Fruit fly (Drosophila melanogaster): ENCODE data around the gene CG17272.

The CG17272 gene

dm6 chr3R:20821815-20822375 is 2.1 kb downstream of the CG17272 start, which contains the start of the genes CG17271 and RpS20 (continued):
- TF ChIP-seq CG4617 (GFP tag; optimal IDR thresholded peaks at IDR 0.05; ENCODE audit: borderline replicate concordance) (peak; percentile 85), CG14667 (GFP tag; IDR thresholded peaks at IDR 0.05) (peak; percentile 81), row (GFP tag; IDR thresholded peaks at IDR 0.05) (peak; percentile 96), dan (GFP tag; IDR thresholded peaks at IDR 0.05) (no peak; the same call in 1 of the 2 replicates), lbe (GFP tag; optimal IDR thresholded peaks at IDR 0.05) (peak; percentile 55), gfzf (GFP tag; optimal IDR thresholded peaks at IDR 0.05) (peak; percentile 93), jumu (GFP tag; optimal IDR thresholded peaks at IDR 0.05) (peak; percentile 96), CkIIα-i1 (GFP tag; IDR thresholded peaks at IDR 0.05) (no peak), CG10979 (tag; optimal IDR thresholded peaks at IDR 0.05) (peak; percentile 86), CG1024 (GFP tag; IDR thresholded peaks at IDR 0.05) (peak; percentile 77), pzg (GFP tag; optimal IDR thresholded peaks at IDR 0.05) (peak; percentile 97), CG15073 (GFP tag; optimal IDR thresholded peaks at IDR 0.05) (peak; percentile 53), Hmr (GFP tag; optimal IDR thresholded peaks at IDR 0.05) (peak; percentile 93), kay (GFP tag; optimal IDR thresholded peaks at IDR 0.05) (peak; percentile 89), CG7987 (GFP tag; optimal IDR thresholded peaks at IDR 0.05) (peak; percentile 76), CG10565 (GFP tag; optimal IDR thresholded peaks at IDR 0.05) (peak; percentile 57), CG16863 (GFP tag; optimal IDR thresholded peaks at IDR 0.05) (peak; percentile 93), E2f1 (GFP tag; IDR thresholded peaks at IDR 0.05) (peak; percentile 89), fd64A (GFP tag; optimal IDR thresholded peaks at IDR 0.05) (peak; percentile 27), Max (GFP tag; optimal IDR thresholded peaks at IDR 0.05) (peak; percentile 89), CG2889 (GFP tag; IDR thresholded peaks at IDR 0.05) (peak; percentile 86), hkb (optimal IDR thresholded peaks at IDR 0.05) (peak; percentile 18), hkb (GFP tag; IDR thresholded peaks at IDR 0.05) (peak; percentile 91), emc (GFP tag; optimal IDR thresholded peaks at IDR 0.05) (peak; percentile 90), Atf3 (GFP tag; optimal IDR thresholded peaks at IDR 0.05) (peak; percentile 90), chinmo (GFP tag; IDR thresholded peaks at IDR 0.05; ENCODE audit: partially characterized antibody) (0 out of 4 replicates have a peak, but pooled peaks have one; percentile 35), CG11456 (GFP tag; IDR thresholded peaks at IDR 0.05) (peak; percentile 91), usp (GFP tag; optimal IDR thresholded peaks at IDR 0.05) (no peak), Dll (GFP tag; IDR thresholded peaks at IDR 0.05; ENCODE audit: partially characterized antibody) (no peak), Ets65A (GFP tag) (peak; percentile 99), Awh (GFP tag; IDR thresholded peaks at IDR 0.05) (peak; percentile 87), Elba2 (GFP tag; optimal IDR thresholded peaks at IDR 0.05) (peak; percentile 35), CG1647 (GFP tag; optimal IDR thresholded peaks at IDR 0.05) (peak; percentile 90), CG14441 (GFP tag; IDR thresholded peaks at IDR 0.05) (peak; percentile 90), CG11093 (GFP tag; IDR thresholded peaks at IDR 0.05) (peak; percentile 79), Gug (GFP tag; IDR thresholded peaks at IDR 0.05) (peak; percentile 91), pb (GFP tag; optimal IDR thresholded peaks at IDR 0.05) (peak; percentile 91), CG31224 (GFP tag; IDR thresholded peaks at IDR 0.05) (peak; percentile 85), seq (GFP tag; IDR thresholded peaks at IDR 0.05) (peak; percentile 87), ase (GFP tag; IDR thresholded peaks at IDR 0.05) (peak; percentile 90), esg (GFP tag; conservative IDR thresholded peaks at IDR 0.05) (peak; percentile 90), Ravus (GFP tag; IDR thresholded peaks at IDR 0.05) (peak; percentile 59), CG3065 (GFP tag; optimal IDR thresholded peaks at IDR 0.05) (peak; percentile 82), CG18619 (GFP tag; optimal IDR thresholded peaks at IDR 0.05) (peak; percentile 87), CG34376 (GFP tag; optimal IDR thresholded peaks at IDR 0.05) (peak; percentile 90), Sry-β (GFP tag; optimal IDR thresholded peaks at IDR 0.05) (peak; percentile 77), Chrac-16 (GFP tag; optimal IDR thresholded peaks at IDR 0.05) (peak; percentile 93), br (optimal IDR thresholded peaks at IDR 0.05) (no peak), slou (GFP tag; optimal IDR thresholded peaks at IDR 0.05) (peak; percentile 80), CG17802 (tag; optimal IDR thresholded peaks at IDR 0.05) (peak; percentile 78), prd (optimal IDR thresholded peaks at IDR 0.05) (no peak), prd (GFP tag; IDR thresholded peaks at IDR 0.05) (peak; percentile 94)
